Fruit fly (Drosophila melanogaster) whole organism, embryonic: ENCODE results near the gene Elba3.

Source experiments
- CG12104 ChIP-seq: fragments of 200-800 bp; sonication (Bioruptor generic); optimal IDR thresholded peaks from 3 replicates; lab custom pipeline; 2016; ENCODE audit warnings: missing biosample characterization, missing genetic modification characterization
- CG16815 ChIP-seq: fragments of 200-800 bp; sonication (Bioruptor generic); optimal IDR thresholded peaks from 3 replicates; lab custom pipeline; 2017; ENCODE audit warnings: missing biosample characterization, mild to moderate bottlenecking, missing genetic modification characterization
- CG18619 ChIP-seq: fragments of 200-800 bp; sonication (Bioruptor generic); optimal IDR thresholded peaks from 3 replicates; lab custom pipeline; 2017; ENCODE audit warnings: missing biosample characterization, mild to moderate bottlenecking, missing genetic modification characterization
- CG7839 ChIP-seq: fragments of 200-800 bp; sonication (Bioruptor generic); optimal IDR thresholded peaks from 3 replicates; lab custom pipeline; 2018; ENCODE audit warnings: missing biosample characterization, mild to moderate bottlenecking, missing genetic modification characterization, moderate library complexity
- CG9932 ChIP-seq: fragments of 200-800 bp; sonication (Bioruptor generic); IDR thresholded peaks from 2 replicates; pipeline ENCODE4 v1.3.6; 2022; ENCODE audit warnings: missing biosample characterization, missing genetic modification characterization
- Side ChIP-seq: fragments of 200-800 bp; sonication (Bioruptor generic); optimal IDR thresholded peaks from 2 replicates; lab custom pipeline; 2016; ENCODE audit warnings: missing biosample characterization, missing genetic modification characterization
- aop ChIP-seq: fragments of 200-800 bp; sonication (Bioruptor generic); IDR thresholded peaks from 2 replicates; pipeline ENCODE4 v1.3.6; 2022; ENCODE audit warnings: missing biosample characterization, missing genetic modification characterization
- bab2 ChIP-seq: fragments of 200-800 bp; sonication (Bioruptor generic); optimal IDR thresholded peaks from 2 replicates; lab custom pipeline; 2016; ENCODE audit warnings: missing biosample characterization, missing genetic modification characterization
- hth ChIP-seq: fragments of >200 bp; optimal IDR thresholded peaks from 2 replicates; lab custom pipeline; 2017; ENCODE audit warnings: inconsistent platforms
- inv ChIP-seq: fragments of 200-800 bp; sonication (Bioruptor generic); IDR thresholded peaks from 2 replicates; pipeline ENCODE4 v1.3.6; 2022; ENCODE audit warnings: missing biosample characterization, missing genetic modification characterization; ENCODE audit not compliant: partially characterized antibody
- pita ChIP-seq: fragments of 200-800 bp; sonication (Bioruptor generic); optimal IDR thresholded peaks from 2 replicates; lab custom pipeline; 2017; ENCODE audit warnings: missing biosample characterization, mild to moderate bottlenecking, missing genetic modification characterization
- rib ChIP-seq: fragments of 200-800 bp; sonication (Bioruptor generic); IDR thresholded peaks from 2 replicates; pipeline ENCODE4 v1.3.6; 2022; ENCODE audit warnings: missing biosample characterization, missing genetic modification characterization
- seq ChIP-seq: fragments of 200-800 bp; sonication (Bioruptor generic); IDR thresholded peaks from 2 replicates; pipeline ENCODE4 v1.3.6; 2022; ENCODE audit warnings: missing biosample characterization, missing genetic modification characterization
- sima ChIP-seq: fragments of 200-800 bp; sonication (Bioruptor generic); optimal IDR thresholded peaks from 2 replicates; lab custom pipeline; 2016; ENCODE audit warnings: missing biosample characterization, missing genetic modification characterization

dm6 chr2L:4640996-4641395 is 46.3 kb upstream of the Elba3 start, which contains the start of gene BG642163:
- TF ChIP-seq CG18619, result no peak
- no peak for TF ChIP-seq hth
- no peak for TF ChIP-seq seq
- TF ChIP-seq inv (GFP tag; lab: Robert Waterston, UW), result no peak
- no peak for TF ChIP-seq CG16815 (GFP tag; lab: Kevin White, UChicago)
- TF ChIP-seq rib (GFP tag; lab: Robert Waterston, UW), result no peak
- TF ChIP-seq bab2, result no peak
- TF ChIP-seq sima (GFP tag; lab: Kevin White, UChicago), result no peak
- no peak for TF ChIP-seq pita
- TF ChIP-seq CG7839 (tag; lab: Kevin White, UChicago), result no peak
- no peak for TF ChIP-seq CG12104 (GFP tag; lab: Kevin White, UChicago)
- no peak for TF ChIP-seq Side (GFP tag; lab: Kevin White, UChicago)
- no peak for TF ChIP-seq CG9932 (GFP tag; lab: Robert Waterston, UW)
- TF ChIP-seq aop (GFP tag; lab: Robert Waterston, UW), result no peak
